Worm (Caenorhabditis elegans): ENCODE data around the gene Y39B6A.29.

DNA sequence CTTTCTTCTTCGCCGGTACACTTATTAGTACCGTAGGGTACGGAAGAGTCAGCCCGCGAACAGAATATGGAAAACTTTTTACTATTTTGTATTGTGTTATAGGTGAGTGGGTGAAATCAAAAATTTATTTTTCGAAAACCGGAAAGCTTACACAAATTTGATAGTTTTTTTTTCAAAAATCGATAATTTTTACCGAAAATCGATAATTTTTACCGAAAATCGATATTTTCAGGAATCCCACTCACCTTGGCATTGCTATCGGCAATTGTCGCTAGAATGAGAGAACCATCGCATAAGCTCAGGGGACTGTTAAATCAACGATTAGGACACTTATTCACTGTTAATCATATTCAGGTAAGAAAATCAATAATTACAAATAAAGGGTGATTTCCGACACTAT lies 38.7 kb upstream of the Y39B6A.29 start:
- no peak for TF ChIP-seq ceh-82 (tag; optimal IDR thresholded peaks at IDR 0.05)
- TF ChIP-seq pha-4 (GFP tag; IDR thresholded peaks at IDR 0.05), result no peak
- no peak for TF ChIP-seq pha-4 (tag; optimal IDR thresholded peaks at IDR 0.05)
- no peak for TF ChIP-seq daf-16 (GFP tag; optimal IDR thresholded peaks at IDR 0.05)
- no peak for TF ChIP-seq daf-16 (tag; optimal IDR thresholded peaks at IDR 0.05)
- no peak for TF ChIP-seq nhr-11 (tag; optimal IDR thresholded peaks at IDR 0.05)
- no peak for TF ChIP-seq lin-39 (tag; optimal IDR thresholded peaks at IDR 0.05)
- TF ChIP-seq F26F4.8 (GFP tag; conservative IDR thresholded peaks at IDR 0.05), result no peak
